Fruit fly (Drosophila melanogaster) whole organism, embryonic: ENCODE measurements around the gene ABCB7.
A peak's percentile ranks its signal among the peaks of the same experiment; 100 is the strongest.

Experiments used
- Atf3 ChIP-seq: fragments of 200-800 bp; sonication (Bioruptor generic); optimal IDR thresholded peaks from 3 replicates; lab custom pipeline; 2016; ENCODE audit warnings: missing biosample characterization, missing genetic modification characterization
- Bdp1 ChIP-seq: fragments of 200-800 bp; sonication (Bioruptor generic); optimal IDR thresholded peaks from 3 replicates; lab custom pipeline; 2016; ENCODE audit warnings: missing biosample characterization, missing genetic modification characterization
- CG13424 ChIP-seq: fragments of 200-800 bp; sonication (Bioruptor generic); optimal IDR thresholded peaks from 2 replicates; lab custom pipeline; 2019; ENCODE audit warnings: missing biosample characterization, mild to moderate bottlenecking, missing genetic modification characterization, moderate library complexity
- CG15514 ChIP-seq: fragments of 200-800 bp; sonication (Bioruptor generic); optimal IDR thresholded peaks from 3 replicates; lab custom pipeline; 2017; ENCODE audit warnings: missing biosample characterization, missing genetic modification characterization, mild to moderate bottlenecking, moderate library complexity, missing genetic modification reagents
- CG17612 ChIP-seq: fragments of 200-800 bp; sonication (Bioruptor generic); IDR thresholded peaks from 2 replicates; pipeline ENCODE4 v1.3.6; 2022; ENCODE audit warnings: missing biosample characterization, missing genetic modification characterization
- CG17829 ChIP-seq: fragments of 200-800 bp; optimal IDR thresholded peaks from 2 replicates; lab custom pipeline; 2019; ENCODE audit warnings: missing biosample characterization, mild to moderate bottlenecking, missing genetic modification characterization, moderate library complexity
- CG1792 ChIP-seq: fragments of 200-800 bp; sonication (Bioruptor generic); optimal IDR thresholded peaks from 2 replicates; lab custom pipeline; 2016; ENCODE audit warnings: missing biosample characterization, missing genetic modification characterization
- CG18599 ChIP-seq: fragments of 200-800 bp; sonication (Bioruptor generic); optimal IDR thresholded peaks from 3 replicates; lab custom pipeline; 2017; ENCODE audit warnings: missing biosample characterization, missing genetic modification characterization, mild to moderate bottlenecking, moderate library complexity, missing genetic modification reagents
- CG2129 ChIP-seq: fragments of 200-800 bp; sonication (Bioruptor generic); IDR thresholded peaks from 2 replicates; pipeline ENCODE4 v1.3.6; 2022; ENCODE audit warnings: missing biosample characterization, missing genetic modification characterization; ENCODE audit not compliant: partially characterized antibody
- CG30403 ChIP-seq: fragments of 200-800 bp; sonication (Bioruptor generic); optimal IDR thresholded peaks from 3 replicates; lab custom pipeline; 2016; ENCODE audit warnings: missing biosample characterization, missing genetic modification characterization
- CG30431 ChIP-seq: fragments of 200-800 bp; sonication (Bioruptor generic); optimal IDR thresholded peaks from 2 replicates; lab custom pipeline; 2017; ENCODE audit warnings: missing biosample characterization, missing genetic modification characterization
- CG3407 ChIP-seq: fragments of 200-800 bp; sonication (Bioruptor generic); optimal IDR thresholded peaks from 2 replicates; lab custom pipeline; 2018; ENCODE audit warnings: missing biosample characterization, mild to moderate bottlenecking, missing genetic modification characterization
- CG34224 ChIP-seq: fragments of 200-800 bp; sonication (Bioruptor generic); IDR thresholded peaks from 3 replicates; pipeline ENCODE4 v1.3.6; 2022; ENCODE audit warnings: missing biosample characterization, missing genetic modification characterization; ENCODE audit not compliant: partially characterized antibody
- CG3726 ChIP-seq: fragments of 200-800 bp; sonication (Bioruptor generic); IDR thresholded peaks from 3 replicates; pipeline ENCODE4, ENCODE4 v1.3.6; 2022; ENCODE audit warnings: missing biosample characterization, missing genetic modification characterization
- CG3838 ChIP-seq: fragments of 200-800 bp; sonication (Bioruptor generic); optimal IDR thresholded peaks from 3 replicates; lab custom pipeline; 2016; ENCODE audit warnings: missing biosample characterization, missing genetic modification characterization
- CG4707 ChIP-seq: fragments of 200-800 bp; sonication (Bioruptor generic); optimal IDR thresholded peaks from 2 replicates; lab custom pipeline; 2018; ENCODE audit warnings: missing biosample characterization, mild to moderate bottlenecking, missing genetic modification characterization, moderate library complexity
- CG7271 ChIP-seq: fragments of 200-800 bp; sonication (Bioruptor generic); optimal IDR thresholded peaks from 2 replicates; lab custom pipeline; 2018; ENCODE audit warnings: missing biosample characterization, mild to moderate bottlenecking, missing genetic modification characterization, moderate library complexity
- CG7786 ChIP-seq: fragments of 200-800 bp; sonication (Bioruptor generic); optimal IDR thresholded peaks from 2 replicates; lab custom pipeline; 2016; ENCODE audit warnings: missing biosample characterization, missing genetic modification characterization
- Camta ChIP-seq: fragments of 200-800 bp; sonication (Bioruptor generic); optimal IDR thresholded peaks from 2 replicates; lab custom pipeline; 2016; ENCODE audit warnings: missing biosample characterization, missing genetic modification characterization
- Deaf1 ChIP-seq: fragments of 200-800 bp; optimal IDR thresholded peaks from 3 replicates; lab custom pipeline; 2019; ENCODE audit warnings: missing biosample characterization, mild to moderate bottlenecking, missing genetic modification characterization, moderate library complexity
- Dll ChIP-seq: fragments of 200-800 bp; sonication (Bioruptor generic); IDR thresholded peaks from 4 replicates; pipeline ENCODE4 v1.3.6; 2022; ENCODE audit warnings: missing biosample characterization, missing genetic modification characterization; ENCODE audit not compliant: partially characterized antibody
- HLH54F ChIP-seq: fragments of 200-800 bp; sonication (Bioruptor generic); optimal IDR thresholded peaks from 3 replicates; lab custom pipeline; 2016; ENCODE audit warnings: missing biosample characterization, missing genetic modification characterization
- HLHmδ ChIP-seq: fragments of 200-800 bp; sonication (Bioruptor generic); optimal IDR thresholded peaks from 2 replicates; lab custom pipeline; 2018; ENCODE audit warnings: missing biosample characterization, mild to moderate bottlenecking, missing genetic modification characterization, moderate library complexity
- Lpt ChIP-seq: fragments of >200 bp; optimal IDR thresholded peaks from 2 replicates; lab custom pipeline; 2018; ENCODE audit warnings: missing biosample characterization, missing genetic modification characterization
- MTF-1 ChIP-seq: fragments of 200-800 bp; sonication (Bioruptor generic); optimal IDR thresholded peaks from 2 replicates; lab custom pipeline; 2018; ENCODE audit warnings: missing biosample characterization, mild to moderate bottlenecking, missing genetic modification characterization, borderline replicate concordance
- Meics ChIP-seq: fragments of 200-800 bp; sonication (Bioruptor generic); optimal IDR thresholded peaks from 2 replicates; lab custom pipeline; 2017; ENCODE audit warnings: missing biosample characterization, mild to moderate bottlenecking, missing genetic modification characterization
- Rfx ChIP-seq: fragments of 200-800 bp; sonication (Bioruptor generic); IDR thresholded peaks from 2 replicates; pipeline ENCODE4 v1.3.6; 2022; ENCODE audit warnings: missing biosample characterization, missing genetic modification characterization
- Rx ChIP-seq: fragments of 200-800 bp; sonication (Bioruptor generic); IDR thresholded peaks from 2 replicates; pipeline ENCODE4 v1.3.6; 2022; ENCODE audit warnings: missing biosample characterization, missing genetic modification characterization
- Sin3A ChIP-seq: fragments of >200 bp; optimal IDR thresholded peaks from 2 replicates; lab custom pipeline; 2018
- Six4 ChIP-seq: fragments of 200-800 bp; sonication (Bioruptor generic); optimal IDR thresholded peaks from 2 replicates; lab custom pipeline; 2016; ENCODE audit warnings: missing biosample characterization, missing genetic modification characterization
- Ssrp ChIP-seq: fragments of 200-800 bp; sonication (Bioruptor generic); optimal IDR thresholded peaks from 2 replicates; lab custom pipeline; 2018; ENCODE audit warnings: missing biosample characterization, mild to moderate bottlenecking, missing genetic modification characterization, moderate library complexity
- Trl ChIP-seq, 3 experiments: fragments of >200 bp in 2 of 3; fragments of 200-800 bp in 1 of 3; sonication (Bioruptor generic) in 1 of 3; optimal IDR thresholded peaks; 2 replicates in 1 of 3; 3 replicates in 2 of 3; lab custom pipeline; 2016 to 2017; ENCODE audit warnings: missing biosample characterization in 1 of 3, missing genetic modification characterization in 1 of 3
- ab ChIP-seq: fragments of 200-800 bp; sonication (Bioruptor generic); optimal IDR thresholded peaks from 2 replicates; lab custom pipeline; 2016; ENCODE audit warnings: missing biosample characterization, missing genetic modification characterization
- ase ChIP-seq: fragments of 200-800 bp; sonication (Bioruptor generic); IDR thresholded peaks from 3 replicates; pipeline ENCODE4 v1.3.6; 2022; ENCODE audit warnings: missing biosample characterization, missing genetic modification characterization
- chif ChIP-seq, 2 experiments: fragments of 200-800 bp; sonication (Bioruptor generic); optimal IDR thresholded peaks; 3 replicates each; lab custom pipeline; 2016; ENCODE audit warnings: missing biosample characterization in 2 of 2, missing genetic modification characterization in 2 of 2
- chn ChIP-seq: fragments of 200-800 bp; sonication (Bioruptor generic); optimal IDR thresholded peaks from 2 replicates; lab custom pipeline; 2016; ENCODE audit warnings: missing biosample characterization, missing genetic modification characterization
- dimm ChIP-seq: fragments of 200-800 bp; sonication (Bioruptor generic); IDR thresholded peaks from 2 replicates; pipeline ENCODE4 v1.3.6; 2022; ENCODE audit warnings: missing biosample characterization, missing genetic modification characterization
- eve ChIP-seq, 2 experiments: fragments of >200 bp; optimal IDR thresholded peaks; 2 replicates each; lab custom pipeline; 2017; ENCODE audit warnings: missing biosample characterization in 2 of 2, missing genetic modification characterization in 2 of 2
- gsb ChIP-seq: fragments of 200-800 bp; sonication (Bioruptor generic); IDR thresholded peaks from 2 replicates; pipeline ENCODE4 v1.3.6; 2022; ENCODE audit warnings: missing biosample characterization, missing genetic modification characterization
- gsb-n ChIP-seq: fragments of 200-800 bp; sonication (Bioruptor generic); optimal IDR thresholded peaks from 3 replicates; lab custom pipeline; 2018; ENCODE audit warnings: missing biosample characterization, mild to moderate bottlenecking, missing genetic modification characterization
- h ChIP-seq: fragments of >200 bp; optimal IDR thresholded peaks from 2 replicates; lab custom pipeline; 2017
- hbn ChIP-seq: fragments of 200-800 bp; sonication (Bioruptor generic); IDR thresholded peaks from 2 replicates; pipeline ENCODE4 v1.3.6; 2022; ENCODE audit warnings: missing biosample characterization, missing genetic modification characterization; ENCODE audit not compliant: partially characterized antibody
- nerfin-1 ChIP-seq: fragments of 200-800 bp; sonication (Bioruptor generic); optimal IDR thresholded peaks from 3 replicates; lab custom pipeline; 2019; ENCODE audit warnings: missing biosample characterization, mild to moderate bottlenecking, missing genetic modification characterization, moderate library complexity
- onecut ChIP-seq: fragments of 200-800 bp; sonication (Bioruptor generic); IDR thresholded peaks from 2 replicates; pipeline ENCODE4 v1.3.6; 2022; ENCODE audit warnings: missing biosample characterization, missing genetic modification characterization
- slbo ChIP-seq: fragments of 200-800 bp; sonication (Bioruptor generic); IDR thresholded peaks from 2 replicates; pipeline ENCODE4 v1.3.6; 2022; ENCODE audit warnings: missing biosample characterization, missing genetic modification characterization
- sr ChIP-seq: fragments of 200-800 bp; sonication (Bioruptor generic); IDR thresholded peaks from 3 replicates; pipeline ENCODE4 v1.3.6; 2022; ENCODE audit warnings: missing biosample characterization, missing genetic modification characterization
- stwl ChIP-seq: fragments of 200-800 bp; sonication (Bioruptor generic); optimal IDR thresholded peaks from 3 replicates; lab custom pipeline; 2018; ENCODE audit warnings: missing biosample characterization, mild to moderate bottlenecking, missing genetic modification characterization, moderate library complexity
- tx ChIP-seq: fragments of 200-800 bp; sonication (Bioruptor generic); optimal IDR thresholded peaks from 2 replicates; lab custom pipeline; 2016; ENCODE audit warnings: missing biosample characterization, missing genetic modification characterization
- unpg ChIP-seq: fragments of 200-800 bp; sonication (Bioruptor generic); optimal IDR thresholded peaks from 3 replicates; lab custom pipeline; 2018; ENCODE audit warnings: missing biosample characterization, mild to moderate bottlenecking, missing genetic modification characterization, moderate library complexity
- zf30C ChIP-seq: fragments of 200-800 bp; sonication (Bioruptor generic); optimal IDR thresholded peaks from 3 replicates; lab custom pipeline; 2018; ENCODE audit warnings: missing biosample characterization, mild to moderate bottlenecking, missing genetic modification characterization

Gene ABCB7

dm6 chr3L:1618116-1618727, at the start of gene ABCB7, which contains the start of the genes CG13926 and CG33230 (continued):
- TF ChIP-seq sr (GFP tag; lab: Robert Waterston, UW) (no peak), hbn (GFP tag; lab: Robert Waterston, UW) (0 out of 2 replicates have a peak, but pooled peaks have one; percentile 21), CG3726 (GFP tag; lab: Robert Waterston, UW) (no peak), CG34224 (GFP tag; lab: Robert Waterston, UW) (peak; percentile 66; the same call in 2 of the 3 replicates), Rx (GFP tag; lab: Robert Waterston, UW) (no peak), Ssrp (tag; lab: Kevin White, UChicago) (no peak), CG18599 (GFP tag; lab: Kevin White, UChicago) (peak; percentile 61), stwl (tag; lab: Kevin White, UChicago) (no peak), dimm (GFP tag; lab: Robert Waterston, UW) (no peak), HLHmδ (GFP tag; lab: Kevin White, UChicago) (no peak), unpg (GFP tag; lab: Kevin White, UChicago) (no peak), CG7786 (GFP tag; lab: Kevin White, UChicago) (no peak), Rfx (GFP tag; lab: Robert Waterston, UW) (peak; percentile 57; the same call in 1 of the 2 replicates), MTF-1 (GFP tag; lab: Kevin White, UChicago) (no peak), CG7271 (no peak), gsb-n (peak; percentile 83), nerfin-1 (peak; percentile 33), Dll (peak; percentile 41; the same call in 1 of the 4 replicates), chn (GFP tag; lab: Kevin White, UChicago) (no peak), CG2129 (GFP tag; lab: Robert Waterston, UW) (no peak; the same call in 1 of the 2 replicates), Six4 (GFP tag; lab: Kevin White, UChicago) (no peak), CG4707 (GFP tag; lab: Kevin White, UChicago) (no peak), CG13424 (tag; lab: Kevin White, UChicago) (peak; percentile 39), zf30C (no peak), CG3407 (GFP tag; lab: Kevin White, UChicago) (no peak), CG15514 (GFP tag; lab: Kevin White, UChicago) (peak; percentile 99), Sin3A (peak; percentile 64), CG30403 (GFP tag; lab: Kevin White, UChicago) (peak; percentile 57), CG30431 (GFP tag; lab: Kevin White, UChicago) (no peak), HLH54F (GFP tag; lab: Kevin White, UChicago) (peak; percentile 21), Meics (GFP tag; lab: Kevin White, UChicago) (peak; percentile 45), onecut (GFP tag; lab: Robert Waterston, UW) (no peak), Atf3 (no peak), ase (GFP tag; lab: Robert Waterston, UW) (no peak), chif (GFP tag; optimal IDR thresholded peaks at IDR 0.05; lab: Kevin White, UChicago) (no peak), CG1792 (no peak), gsb (no peak), Deaf1 (tag; lab: Kevin White, UChicago) (no peak), Bdp1 (GFP tag; lab: Kevin White, UChicago) (peak; percentile 13), CG17612 (no peak), eve (GFP tag; optimal IDR thresholded peaks at IDR 0.05; lab: Kevin White, UChicago) (no peak), CG17829 (peak; percentile 34), Camta (GFP tag; lab: Kevin White, UChicago) (no peak), tx (no peak), slbo (peak; percentile 39; the same call in 1 of the 2 replicates), Lpt (GFP tag; lab: Kevin White, UChicago) (no peak), h (lab: Kevin White, UChicago) (no peak), ab (GFP tag; lab: Kevin White, UChicago) (no peak), Trl (optimal IDR thresholded peaks at IDR 0.05; lab: Kevin White, UChicago) (no peak), Trl (GFP tag; optimal IDR thresholded peaks at IDR 0.05; lab: Kevin White, UChicago) (no peak), CG3838 (GFP tag; lab: Kevin White, UChicago) (no peak)
